Worm (Caenorhabditis elegans): ENCODE data around the gene Y54G2A.19.

ce11 chrIV:2851625-2852024, 42.9 kb downstream of the Y54G2A.19 start:
- TF ChIP-seq flt-1 (GFP tag; IDR thresholded peaks at IDR 0.05) (no peak), med-1 (GFP tag; optimal IDR thresholded peaks at IDR 0.05; ENCODE audit: insufficient read depth) (no peak), klf-2 (GFP tag; conservative IDR thresholded peaks at IDR 0.05) (no peak), ztf-29 (GFP tag; IDR thresholded peaks at IDR 0.05) (no peak), ztf-23 (GFP tag; IDR thresholded peaks at IDR 0.05) (no peak)

All from whole organism, midembryonic.